Fruit fly (Drosophila melanogaster) whole organism, prepupa: ENCODE measurements around the gene CG33306.

Experiments used
- CG11294 ChIP-seq: fragments of 200-800 bp; sonication (Bioruptor generic); IDR thresholded peaks from 2 replicates; pipeline ENCODE4 v1.3.6; 2022; ENCODE audit warnings: missing biosample characterization, missing genetic modification characterization
- CG11762 ChIP-seq: fragments of 200-800 bp; sonication (Bioruptor generic); optimal IDR thresholded peaks from 3 replicates; lab custom pipeline; 2016; ENCODE audit warnings: missing biosample characterization, missing genetic modification characterization; ENCODE audit not compliant: insufficient read depth
- CG11902 ChIP-seq: fragments of 200-800 bp; sonication (Bioruptor generic); optimal IDR thresholded peaks from 3 replicates; lab custom pipeline; 2016; ENCODE audit warnings: missing biosample characterization, missing genetic modification characterization
- CG1621 ChIP-seq: fragments of 200-800 bp; sonication (Bioruptor generic); optimal IDR thresholded peaks from 3 replicates; lab custom pipeline; 2018; ENCODE audit warnings: missing biosample characterization, mild to moderate bottlenecking, missing genetic modification characterization
- CG31627 ChIP-seq: fragments of 200-800 bp; sonication (Bioruptor generic); optimal IDR thresholded peaks from 3 replicates; lab custom pipeline; 2016; ENCODE audit warnings: missing biosample characterization, missing genetic modification characterization
- CG34406 ChIP-seq: fragments of 200-800 bp; sonication (Bioruptor generic); optimal IDR thresholded peaks from 3 replicates; lab custom pipeline; 2016; ENCODE audit warnings: missing biosample characterization, missing genetic modification characterization
- CG3919 ChIP-seq: fragments of 200-800 bp; sonication (Bioruptor generic); optimal IDR thresholded peaks from 3 replicates; lab custom pipeline; 2016; ENCODE audit warnings: missing biosample characterization, missing genetic modification characterization
- CG6163 ChIP-seq: fragments of 200-800 bp; sonication (Bioruptor generic); IDR thresholded peaks from 3 replicates; pipeline ENCODE4 v1.3.6; 2022; ENCODE audit warnings: missing biosample characterization, missing genetic modification characterization
- CG6792 ChIP-seq: fragments of 200-800 bp; sonication (Bioruptor generic); optimal IDR thresholded peaks from 3 replicates; lab custom pipeline; 2016; ENCODE audit warnings: missing biosample characterization, missing genetic modification characterization
- CG7368 ChIP-seq: fragments of 200-800 bp; sonication (Bioruptor generic); optimal IDR thresholded peaks from 3 replicates; lab custom pipeline; 2016; ENCODE audit warnings: missing biosample characterization, missing genetic modification characterization
- CG8319 ChIP-seq: fragments of 200-800 bp; sonication (Bioruptor generic); optimal IDR thresholded peaks from 3 replicates; lab custom pipeline; 2016; ENCODE audit warnings: missing biosample characterization, missing genetic modification characterization
- CG8632 ChIP-seq: fragments of 200-800 bp; sonication (Bioruptor generic); optimal IDR thresholded peaks from 3 replicates; lab custom pipeline; 2016; ENCODE audit warnings: missing biosample characterization, missing genetic modification characterization
- Eip78C ChIP-seq: fragments of 200-800 bp; sonication (Bioruptor generic); peaks from one replicate; lab custom pipeline; 2016; ENCODE audit warnings: missing biosample characterization, missing genetic modification characterization
- Eip93F ChIP-seq: fragments of 200-800 bp; sonication (Bioruptor generic); optimal IDR thresholded peaks from 2 replicates; lab custom pipeline; 2016; ENCODE audit warnings: missing biosample characterization, mild to moderate bottlenecking, missing genetic modification characterization
- Gug ChIP-seq: fragments of 200-800 bp; sonication (Bioruptor generic); IDR thresholded peaks from 2 replicates; pipeline ENCODE4 v1.3.6; 2022; ENCODE audit warnings: missing biosample characterization, missing genetic modification characterization
- Lpt ChIP-seq: fragments of 200-800 bp; sonication (Bioruptor generic); optimal IDR thresholded peaks from 3 replicates; lab custom pipeline; 2016; ENCODE audit warnings: missing biosample characterization, missing genetic modification characterization
- Met ChIP-seq: fragments of 200-800 bp; sonication (Bioruptor generic); optimal IDR thresholded peaks from 3 replicates; lab custom pipeline; 2016; ENCODE audit warnings: missing biosample characterization, missing genetic modification characterization
- OdsH ChIP-seq: fragments of 200-800 bp; sonication (Bioruptor generic); optimal IDR thresholded peaks from 3 replicates; lab custom pipeline; 2016; ENCODE audit warnings: missing biosample characterization, missing genetic modification characterization
- Smox ChIP-seq: fragments of 200-800 bp; sonication (Bioruptor generic); optimal IDR thresholded peaks from 3 replicates; lab custom pipeline; 2016; ENCODE audit warnings: missing biosample characterization, missing genetic modification characterization
- Sox102F ChIP-seq: fragments of 200-800 bp; sonication (Bioruptor generic); optimal IDR thresholded peaks from 2 replicates; lab custom pipeline; 2016; ENCODE audit warnings: missing biosample characterization, mild to moderate bottlenecking, missing genetic modification characterization
- Sox14 ChIP-seq: fragments of 200-800 bp; sonication (Bioruptor generic); optimal IDR thresholded peaks from 3 replicates; lab custom pipeline; 2016; ENCODE audit warnings: missing biosample characterization, missing genetic modification characterization
- achi ChIP-seq: fragments of 200-800 bp; sonication (Bioruptor generic); optimal IDR thresholded peaks from 3 replicates; lab custom pipeline; 2016; ENCODE audit warnings: missing biosample characterization, missing genetic modification characterization
- acj6 ChIP-seq: fragments of 200-800 bp; sonication (Bioruptor generic); optimal IDR thresholded peaks from 3 replicates; lab custom pipeline; 2016; ENCODE audit warnings: missing biosample characterization, missing genetic modification characterization
- eg ChIP-seq: fragments of 200-800 bp; sonication (Bioruptor generic); IDR thresholded peaks from 3 replicates; pipeline ENCODE4 v1.3.6; 2022; ENCODE audit warnings: missing biosample characterization, missing genetic modification characterization
- esn ChIP-seq: fragments of 200-800 bp; sonication (Bioruptor generic); optimal IDR thresholded peaks from 2 replicates; lab custom pipeline; 2016; ENCODE audit warnings: missing biosample characterization, mild to moderate bottlenecking, missing genetic modification characterization, moderate library complexity
- fd59A ChIP-seq: fragments of 200-800 bp; sonication (Bioruptor generic); optimal IDR thresholded peaks from 2 replicates; lab custom pipeline; 2017; ENCODE audit warnings: missing biosample characterization, mild to moderate bottlenecking, missing genetic modification characterization, missing genetic modification reagents
- fd85E ChIP-seq: fragments of 200-800 bp; sonication (Bioruptor generic); optimal IDR thresholded peaks from 3 replicates; lab custom pipeline; 2016; ENCODE audit warnings: missing biosample characterization, missing genetic modification characterization
- fkh ChIP-seq: fragments of 200-800 bp; sonication (Bioruptor generic); optimal IDR thresholded peaks from 3 replicates; lab custom pipeline; 2017; ENCODE audit warnings: missing biosample characterization, mild to moderate bottlenecking, missing genetic modification characterization, moderate library complexity
- lz ChIP-seq: fragments of 200-800 bp; sonication (Bioruptor generic); optimal IDR thresholded peaks from 3 replicates; lab custom pipeline; 2016; ENCODE audit warnings: missing biosample characterization, missing genetic modification characterization
- net ChIP-seq: fragments of 200-800 bp; sonication (Bioruptor generic); optimal IDR thresholded peaks from 3 replicates; lab custom pipeline; 2016; ENCODE audit warnings: missing biosample characterization, missing genetic modification characterization
- svp ChIP-seq: fragments of 200-800 bp; sonication (Bioruptor generic); peaks from one replicate; lab custom pipeline; 2016; ENCODE audit warnings: missing biosample characterization, missing genetic modification characterization
- vri ChIP-seq: fragments of 200-800 bp; sonication (Bioruptor generic); optimal IDR thresholded peaks from 3 replicates; lab custom pipeline; 2016; ENCODE audit warnings: missing biosample characterization, mild to moderate bottlenecking, missing genetic modification characterization

CG33306 gene

dm6 chr2L:13884678-13885303 is 41.2 kb upstream of the CG33306 start (continued):
- TF ChIP-seq CG11762 (no peak), CG31627 (GFP tag; lab: Kevin White, UChicago) (peak; percentile 37), acj6 (GFP tag; lab: Kevin White, UChicago) (no peak), CG1621 (tag; lab: Kevin White, UChicago) (no peak), Smox (peak; percentile 31), CG11294 (GFP tag; lab: Robert Waterston, UW) (no peak), fd59A (GFP tag; lab: Kevin White, UChicago) (peak; percentile 37), Gug (GFP tag; lab: Robert Waterston, UW) (no peak), net (no peak), CG6792 (GFP tag; lab: Kevin White, UChicago) (peak; percentile 36), lz (GFP tag; lab: Kevin White, UChicago) (peak; percentile 35), Met (GFP tag; lab: Kevin White, UChicago) (peak; percentile 58), Lpt (GFP tag; lab: Kevin White, UChicago) (no peak), CG8319 (GFP tag; lab: Kevin White, UChicago) (peak; percentile 13)

- TF ChIP-seq net (peak; percentile 10), OdsH (GFP tag; lab: Kevin White, UChicago) (no peak)
Measured at dm6 chr2L:13884063-13884656, 40.6 kb upstream of the CG33306 start.

dm6 chr2L:13881939-13882338 is 38.4 kb upstream of the CG33306 start:
- TF ChIP-seq CG6163 (GFP tag; lab: Robert Waterston, UW): no peak
- peak; percentile 89 for TF ChIP-seq fkh (GFP tag; lab: Kevin White, UChicago)
- no peak for TF ChIP-seq Eip93F (GFP tag; lab: Kevin White, UChicago)
- TF ChIP-seq Eip78C (GFP tag; lab: Kevin White, UChicago): peak; percentile 67
- TF ChIP-seq Sox102F (GFP tag; lab: Kevin White, UChicago): no peak
- TF ChIP-seq CG1621 (tag; lab: Kevin White, UChicago): no peak
- TF ChIP-seq CG6792 (GFP tag; lab: Kevin White, UChicago): no peak
- peak; percentile 56 for TF ChIP-seq vri (GFP tag; lab: Kevin White, UChicago)
- no peak for TF ChIP-seq achi (GFP tag; lab: Kevin White, UChicago)
- TF ChIP-seq Gug (GFP tag; lab: Robert Waterston, UW): no peak
- no peak for TF ChIP-seq CG11902 (GFP tag; lab: Kevin White, UChicago)
- TF ChIP-seq eg (GFP tag; lab: Robert Waterston, UW): 0 out of 3 replicates have a peak, but pooled peaks have one; percentile 10
- TF ChIP-seq CG3919 (GFP tag; lab: Kevin White, UChicago): no peak
- no peak for TF ChIP-seq net
- no peak for TF ChIP-seq CG7368 (GFP tag; lab: Kevin White, UChicago)
- no peak for TF ChIP-seq CG34406
- TF ChIP-seq svp (GFP tag; lab: Kevin White, UChicago): peak; percentile 49
- TF ChIP-seq esn (GFP tag; lab: Kevin White, UChicago): peak; percentile 17
- TF ChIP-seq fd85E (GFP tag; lab: Kevin White, UChicago): no peak
- TF ChIP-seq Lpt (GFP tag; lab: Kevin White, UChicago): no peak
- peak; percentile 15 for TF ChIP-seq Met (GFP tag; lab: Kevin White, UChicago)
- TF ChIP-seq CG11294 (GFP tag; lab: Robert Waterston, UW): no peak
- TF ChIP-seq, all 60 proteins: peak for 7

dm6 chr2L:13881387-13881902 is 37.9 kb upstream of the CG33306 start:
- TF ChIP-seq Sox14 (GFP tag; lab: Kevin White, UChicago) (no peak), svp (GFP tag; lab: Kevin White, UChicago) (peak; percentile 74), Eip93F (GFP tag; lab: Kevin White, UChicago) (peak; percentile 20), CG11762 (no peak), CG8632 (GFP tag; lab: Kevin White, UChicago) (no peak)
